Worm (Caenorhabditis elegans) whole organism, midembryonic: ENCODE results near the gene djr-1.2.

ENCODE experiments used
- klf-2 ChIP-seq: fragments of 200-800 bp; sonication (Bioruptor generic); conservative IDR thresholded peaks from 2 replicates; pipeline ENCODE4 v1.3.6; 2022; ENCODE audit warnings: missing genetic modification reagents, missing genetic modification characterization, missing compliant biosample characterization
- med-1 ChIP-seq: sonication (generic microtip); optimal IDR thresholded peaks from 2 replicates; lab custom pipeline; 2017; ENCODE audit warnings: missing genetic modification characterization, mild to moderate bottlenecking, missing compliant biosample characterization, antibody characterized with exemption, missing genetic modification reagents; ENCODE audit not compliant: insufficient read depth
- ref-1 ChIP-seq: fragments of 200-800 bp; sonication (Bioruptor generic); conservative IDR thresholded peaks from 2 replicates; pipeline ENCODE4 v1.3.6; 2022; ENCODE audit warnings: missing genetic modification reagents, missing genetic modification characterization, missing compliant biosample characterization
- tab-1 ChIP-seq: fragments of 200-800 bp; sonication (Bioruptor generic); IDR thresholded peaks from 2 replicates; pipeline ENCODE4 v1.3.6; 2022; ENCODE audit warnings: missing genetic modification characterization, missing compliant biosample characterization

DNA sequence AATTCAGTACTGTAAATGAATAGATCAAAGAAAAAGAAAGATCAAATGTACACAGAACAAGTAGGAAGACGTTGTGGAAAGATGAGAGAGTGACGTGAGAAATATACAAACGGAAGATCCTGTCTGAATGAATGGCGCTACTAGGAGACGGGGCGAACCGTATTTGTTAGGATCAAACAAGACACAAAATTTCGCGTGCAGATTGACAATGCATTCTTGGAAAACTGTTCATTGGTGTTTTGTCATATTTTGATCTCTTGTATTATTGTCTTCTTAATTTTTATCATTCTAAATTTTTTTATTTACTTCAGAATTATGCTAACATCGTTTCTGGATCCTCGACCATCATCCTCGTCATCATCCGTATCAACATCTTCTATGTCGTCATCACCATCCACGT lies 39.8 kb upstream of the djr-1.2 start, which contains the start of gene nhr-181:
- TF ChIP-seq tab-1 (GFP tag; lab: Robert Waterston, UW) = no peak
- TF ChIP-seq ref-1 = no peak
- no peak for TF ChIP-seq klf-2
- no peak for TF ChIP-seq med-1 (GFP tag; lab: Kevin White, UChicago)
